Worm (Caenorhabditis elegans) whole organism, young adult: ENCODE results near the gene ptr-25.
A peak's percentile ranks its signal among the peaks of the same experiment; 100 is the strongest.

Experiments
- D2030.7 ChIP-seq: fragments of 200-800 bp; sonication (Bioruptor generic); IDR thresholded peaks from 2 replicates; pipeline ENCODE4 v1.3.6; 2022; ENCODE audit warnings: missing genetic modification reagents, missing genetic modification characterization, missing compliant biosample characterization
- F22D6.2 ChIP-seq: sonication (generic microtip); optimal IDR thresholded peaks from 2 replicates; lab custom pipeline; 2016; ENCODE audit warnings: mild to moderate bottlenecking, missing genetic modification characterization, missing compliant biosample characterization
- F37B4.10 ChIP-seq: fragments of 200-800 bp; sonication (Bioruptor generic); IDR thresholded peaks from 2 replicates; pipeline ENCODE4 v1.3.6; 2022; ENCODE audit warnings: missing genetic modification characterization, missing compliant biosample characterization
- F49E8.2 ChIP-seq: sonication (generic microtip); optimal IDR thresholded peaks from 3 replicates; lab custom pipeline; 2017; ENCODE audit warnings: missing genetic modification characterization, mild to moderate bottlenecking, missing compliant biosample characterization, antibody characterized with exemption, moderate library complexity; ENCODE audit not compliant: insufficient read depth
- K11D2.4 ChIP-seq: fragments of 200-800 bp; sonication (Bioruptor generic); IDR thresholded peaks from 2 replicates; pipeline ENCODE4 v1.3.6; 2022; ENCODE audit warnings: missing genetic modification reagents, missing genetic modification characterization, missing compliant biosample characterization
- T07F8.4 ChIP-seq: sonication (generic microtip); optimal IDR thresholded peaks from 2 replicates; lab custom pipeline; 2016; ENCODE audit warnings: mild to moderate bottlenecking, missing genetic modification characterization, moderate library complexity, missing compliant biosample characterization
- Y53F4B.3 ChIP-seq: fragments of 200-800 bp; sonication (Bioruptor generic); IDR thresholded peaks from 2 replicates; pipeline ENCODE4 v1.3.6; 2022; ENCODE audit warnings: missing genetic modification reagents, missing genetic modification characterization, missing compliant biosample characterization
- Y53G8AR.9 ChIP-seq: fragments of 200-800 bp; sonication (Bioruptor generic); conservative IDR thresholded peaks from 2 replicates; pipeline ENCODE4 v1.3.6; 2022; ENCODE audit warnings: missing genetic modification reagents, missing genetic modification characterization, missing compliant biosample characterization
- Y79H2A.3 ChIP-seq: fragments of 200-800 bp; sonication (Bioruptor generic); conservative IDR thresholded peaks from 2 replicates; pipeline ENCODE4 v1.3.6; 2022; ENCODE audit warnings: missing genetic modification reagents, missing genetic modification characterization, missing compliant biosample characterization
- ZK185.1 ChIP-seq: sonication (generic microtip); optimal IDR thresholded peaks from 2 replicates; lab custom pipeline; 2016; ENCODE audit warnings: mild to moderate bottlenecking, missing genetic modification characterization, missing compliant biosample characterization; ENCODE audit not compliant: poor library complexity, severe bottlenecking
- akir-1 ChIP-seq: fragments of 200-800 bp; sonication (Bioruptor generic); optimal IDR thresholded peaks from 2 replicates; lab custom pipeline; 2018; ENCODE audit warnings: mild to moderate bottlenecking, missing genetic modification characterization, moderate library complexity, missing compliant biosample characterization
- ama-1 ChIP-seq, 3 experiments: fragments of 150-350 bp in 1 of 3; sonication (generic microtip) in 2 of 3; optimal IDR thresholded peaks; 2 replicates each; lab custom pipeline; 2014 to 2018; ENCODE audit warnings: missing biosample characterization in 2 of 3, missing genetic modification characterization in 2 of 3, missing genetic modification reagents in 2 of 3
- attf-6 ChIP-seq: fragments of 200-800 bp; sonication (Bioruptor generic); IDR thresholded peaks from 2 replicates; pipeline ENCODE4 v1.3.6; 2022; ENCODE audit warnings: missing genetic modification reagents, missing genetic modification characterization, missing compliant biosample characterization
- ccch-3 ChIP-seq: fragments of 200-800 bp; sonication (Bioruptor generic); optimal IDR thresholded peaks from 2 replicates; lab custom pipeline; 2018; ENCODE audit warnings: mild to moderate bottlenecking, missing genetic modification characterization, missing compliant biosample characterization
- cebp-1 ChIP-seq, 2 experiments: fragments of 200-800 bp in 1 of 2; sonication (Bioruptor generic) in 1 of 2; sonication (generic microtip) in 1 of 2; IDR thresholded peaks in 1 of 2; optimal IDR thresholded peaks in 1 of 2; 2 replicates each; pipeline versions ENCODE4 v1.3.6 to Lab custom; 2017 to 2022; ENCODE audit warnings: missing compliant biosample characterization in 2 of 2, missing genetic modification characterization in 2 of 2, mild to moderate bottlenecking in 1 of 2, missing genetic modification reagents in 1 of 2, moderate library complexity in 1 of 2
- ceh-27 ChIP-seq: fragments of 200-800 bp; sonication (Bioruptor generic); optimal IDR thresholded peaks from 2 replicates; lab custom pipeline; 2018; ENCODE audit warnings: mild to moderate bottlenecking, missing genetic modification characterization, moderate library complexity, missing compliant biosample characterization
- ceh-40 ChIP-seq: fragments of 200-800 bp; sonication (Bioruptor generic); IDR thresholded peaks from 2 replicates; pipeline ENCODE4 v1.3.6; 2022; ENCODE audit warnings: missing genetic modification characterization, missing compliant biosample characterization
- ceh-91 ChIP-seq: fragments of 200-800 bp; sonication (Bioruptor generic); IDR thresholded peaks from 2 replicates; pipeline ENCODE4 v1.3.6; 2022; ENCODE audit warnings: missing genetic modification reagents, missing genetic modification characterization, missing compliant biosample characterization
- chd-7 ChIP-seq: sonication (generic microtip); optimal IDR thresholded peaks from 2 replicates; lab custom pipeline; 2016; ENCODE audit warnings: mild to moderate bottlenecking, missing genetic modification characterization, moderate library complexity, missing compliant biosample characterization
- die-1 ChIP-seq: sonication (generic microtip); optimal IDR thresholded peaks from 2 replicates; lab custom pipeline; 2016; ENCODE audit warnings: missing genotype, mild to moderate bottlenecking, missing genetic modification characterization, missing compliant biosample characterization
- dpl-1 ChIP-seq: fragments of 150-350 bp; optimal IDR thresholded peaks from 2 replicates; lab custom pipeline; 2014; ENCODE audit warnings: missing biosample characterization, missing genetic modification reagents, missing genetic modification characterization
- efl-1 ChIP-seq: fragments of 150-350 bp; optimal IDR thresholded peaks from 2 replicates; lab custom pipeline; 2014; ENCODE audit warnings: missing biosample characterization, missing genetic modification reagents, missing genetic modification characterization
- egl-18 ChIP-seq: fragments of 200-800 bp; sonication (Bioruptor generic); IDR thresholded peaks from 2 replicates; pipeline ENCODE4 v1.3.6; 2022; ENCODE audit warnings: missing genetic modification reagents, missing genetic modification characterization, missing compliant biosample characterization
- egl-44 ChIP-seq: fragments of 200-800 bp; sonication (Bioruptor generic); IDR thresholded peaks from 2 replicates; pipeline ENCODE4 v1.3.6; 2022; ENCODE audit warnings: missing genetic modification reagents, missing genetic modification characterization, missing compliant biosample characterization
- him-1 ChIP-seq: sonication (generic microtip); optimal IDR thresholded peaks from 2 replicates; lab custom pipeline; 2016; ENCODE audit warnings: missing genotype, missing genetic modification reagents, missing genetic modification characterization, missing compliant biosample characterization
- hmg-1.2 ChIP-seq: fragments of 200-800 bp; sonication (Bioruptor generic); IDR thresholded peaks from 2 replicates; pipeline ENCODE4 v1.3.6; 2022; ENCODE audit warnings: missing genetic modification reagents, missing genetic modification characterization, missing compliant biosample characterization
- hsf-1 ChIP-seq: fragments of 200-800 bp; sonication (Bioruptor generic); IDR thresholded peaks from 2 replicates; pipeline ENCODE4 v1.3.6; 2022; ENCODE audit warnings: missing genetic modification reagents, missing genetic modification characterization, missing compliant biosample characterization
- lag-1 ChIP-seq: fragments of 200-800 bp; sonication (Bioruptor generic); IDR thresholded peaks from 2 replicates; pipeline ENCODE4 v1.3.6; 2022; ENCODE audit warnings: missing genetic modification reagents, missing genetic modification characterization, missing compliant biosample characterization
- let-526 ChIP-seq: fragments of 200-800 bp; sonication (Bioruptor generic); IDR thresholded peaks from 2 replicates; pipeline ENCODE4 v1.3.6; 2022; ENCODE audit warnings: missing genetic modification reagents, missing genetic modification characterization, missing compliant biosample characterization
- lin-35 ChIP-seq, 3 experiments: fragments of 150-350 bp in 2 of 3; sonication (generic microtip) in 1 of 3; optimal IDR thresholded peaks; 2 replicates each; lab custom pipeline; 2014 to 2018; ENCODE audit warnings: missing biosample characterization in 3 of 3, missing genetic modification characterization in 3 of 3, missing genetic modification reagents in 3 of 3
- mel-28 ChIP-seq: sonication (generic microtip); optimal IDR thresholded peaks from 2 replicates; lab custom pipeline; 2016; ENCODE audit warnings: borderline replicate concordance, mild to moderate bottlenecking, missing genetic modification characterization, missing compliant biosample characterization
- mxl-1 ChIP-seq: sonication (generic microtip); optimal IDR thresholded peaks from 2 replicates; lab custom pipeline; 2016; ENCODE audit warnings: missing genetic modification characterization, missing compliant biosample characterization
- nfya-2 ChIP-seq: fragments of 200-800 bp; sonication (Bioruptor generic); IDR thresholded peaks from 2 replicates; pipeline ENCODE4 v1.3.6; 2022; ENCODE audit warnings: missing genetic modification reagents, missing genetic modification characterization, missing compliant biosample characterization
- nfyb-1 ChIP-seq: fragments of 200-800 bp; sonication (Bioruptor generic); IDR thresholded peaks from 2 replicates; pipeline ENCODE4 v1.3.6; 2022; ENCODE audit warnings: missing genetic modification reagents, missing genetic modification characterization, missing compliant biosample characterization
- pha-4 ChIP-seq: fragments of 150-350 bp; sonication (generic microtip); optimal IDR thresholded peaks from 2 replicates; lab custom pipeline; 2014; ENCODE audit warnings: missing biosample characterization, missing genetic modification reagents, missing genetic modification characterization
- rcor-1 ChIP-seq: fragments of 200-800 bp; sonication (Bioruptor generic); IDR thresholded peaks from 2 replicates; pipeline ENCODE4 v1.3.6; 2022; ENCODE audit warnings: missing genetic modification reagents, missing genetic modification characterization, missing compliant biosample characterization
- rec-8 ChIP-seq, 2 experiments: sonication (generic microtip); optimal IDR thresholded peaks; 2 replicates each; lab custom pipeline; 2016; ENCODE audit warnings: mild to moderate bottlenecking in 2 of 2, missing genetic modification characterization in 2 of 2, missing genetic modification reagents in 2 of 2, missing genotype in 2 of 2, missing biosample characterization in 1 of 2, missing compliant biosample characterization in 1 of 2, moderate library complexity in 1 of 2
- rpc-1 ChIP-seq, 2 experiments: fragments of 150-350 bp in 1 of 2; sonication (generic microtip) in 1 of 2; optimal IDR thresholded peaks; 2 replicates each; lab custom pipeline; 2014 to 2018; ENCODE audit warnings: missing biosample characterization in 1 of 2, missing genetic modification characterization in 1 of 2, missing genetic modification reagents in 1 of 2, missing genotype in 1 of 2
- snpc-1.1 ChIP-seq: sonication (generic microtip); optimal IDR thresholded peaks from 2 replicates; lab custom pipeline; 2017; ENCODE audit warnings: missing genetic modification characterization, mild to moderate bottlenecking, missing compliant biosample characterization, antibody characterized with exemption, moderate library complexity, missing genotype, missing genetic modification reagents; ENCODE audit not compliant: insufficient read depth
- sptf-2 ChIP-seq: fragments of 200-800 bp; sonication (Bioruptor generic); optimal IDR thresholded peaks from 2 replicates; lab custom pipeline; 2018; ENCODE audit warnings: mild to moderate bottlenecking, missing genetic modification characterization, missing compliant biosample characterization
- tbx-9 ChIP-seq: sonication (generic microtip); optimal IDR thresholded peaks from 2 replicates; lab custom pipeline; 2016; ENCODE audit warnings: borderline replicate concordance, missing genetic modification characterization, inconsistent platforms, missing compliant biosample characterization
- tlf-1 ChIP-seq: fragments of 200-800 bp; sonication (Bioruptor generic); optimal IDR thresholded peaks from 2 replicates; lab custom pipeline; 2018; ENCODE audit warnings: mild to moderate bottlenecking, missing genetic modification characterization, missing compliant biosample characterization
- xnd-1 ChIP-seq: sonication (generic microtip); optimal IDR thresholded peaks from 2 replicates; lab custom pipeline; 2016; ENCODE audit warnings: missing genotype, missing genetic modification reagents, missing genetic modification characterization, missing compliant biosample characterization
- zim-3 ChIP-seq: sonication (generic microtip); optimal IDR thresholded peaks from 2 replicates; lab custom pipeline; 2017; ENCODE audit warnings: mild to moderate bottlenecking, missing genetic modification characterization, moderate library complexity, missing compliant biosample characterization
- ztf-25 ChIP-seq: fragments of 200-800 bp; sonication (Bioruptor generic); IDR thresholded peaks from 2 replicates; pipeline ENCODE4 v1.3.6; 2022; ENCODE audit warnings: missing genetic modification reagents, missing genetic modification characterization, missing compliant biosample characterization

ptr-25 gene

ce11 chrIII:10505943-10506698 lies 18.2 kb downstream of the ptr-25 start (continued):
- TF ChIP-seq akir-1 (GFP tag; lab: Kevin White, UChicago) (no peak), ztf-25 (peak; percentile 55; the same call in 1 of the 2 replicates), hsf-1 (peak; percentile 95), T07F8.4 (tag; lab: Kevin White, UChicago) (no peak), zim-3 (tag; lab: Kevin White, UChicago) (no peak), tbx-9 (no peak), Y53F4B.3 (no peak; the same call in 1 of the 2 replicates), rcor-1 (GFP tag; lab: Robert Waterston, UW) (peak; percentile 69), pha-4 (no peak), ceh-27 (GFP tag; lab: Kevin White, UChicago) (no peak), egl-18 (GFP tag; lab: Robert Waterston, UW) (no peak), ccch-3 (GFP tag; lab: Kevin White, UChicago) (no peak), rpc-1 (optimal IDR thresholded peaks at IDR 0.05; lab: Kevin White, UChicago) (peak; percentile 12), rpc-1 (tag; optimal IDR thresholded peaks at IDR 0.05; lab: Kevin White, UChicago) (no peak), sptf-2 (GFP tag; lab: Kevin White, UChicago) (peak; percentile 52), tlf-1 (GFP tag; lab: Kevin White, UChicago) (peak; percentile 87), cebp-1 (GFP tag; IDR thresholded peaks at IDR 0.05; lab: Robert Waterston, UW) (no peak), cebp-1 (tag; optimal IDR thresholded peaks at IDR 0.05; lab: Kevin White, UChicago) (peak; percentile 76), ceh-91 (GFP tag; lab: Robert Waterston, UW) (peak; percentile 50; the same call in 1 of the 2 replicates), die-1 (peak; percentile 22), K11D2.4 (no peak), mel-28 (tag; lab: Kevin White, UChicago) (no peak), ceh-40 (GFP tag; lab: Robert Waterston, UW) (peak; percentile 47; the same call in 1 of the 2 replicates), nfya-2 (GFP tag; lab: Robert Waterston, UW) (0 out of 2 replicates have a peak, but pooled peaks have one; percentile 30), F37B4.10 (GFP tag; lab: Robert Waterston, UW) (0 out of 2 replicates have a peak, but pooled peaks have one; percentile 6), ama-1 (optimal IDR thresholded peaks at IDR 0.05; lab: Kevin White, UChicago) (peak; percentile 55), ama-1 (GFP tag; optimal IDR thresholded peaks at IDR 0.05; lab: Kevin White, UChicago) (peak in 1 of 2 experiments; percentile 91), rec-8 (tag; optimal IDR thresholded peaks at IDR 0.05; lab: Kevin White, UChicago) (no peak), dpl-1 (GFP tag; lab: Kevin White, UChicago) (peak; percentile 9), lag-1 (GFP tag; lab: Robert Waterston, UW) (no peak), F49E8.2 (peak; percentile 92), chd-7 (no peak), xnd-1 (no peak), mxl-1 (tag; lab: Kevin White, UChicago) (no peak), hmg-1.2 (GFP tag; lab: Robert Waterston, UW) (peak; percentile 46), egl-44 (GFP tag; lab: Robert Waterston, UW) (peak; percentile 13), D2030.7 (GFP tag; lab: Robert Waterston, UW) (peak; percentile 88), ZK185.1 (tag; lab: Kevin White, UChicago) (no peak), nfyb-1 (GFP tag; lab: Robert Waterston, UW) (no peak), lin-35 (GFP tag; optimal IDR thresholded peaks at IDR 0.05; lab: Kevin White, UChicago) (no peak), him-1 (tag; lab: Kevin White, UChicago) (no peak), Y53G8AR.9 (peak; percentile 93), attf-6 (GFP tag; lab: Robert Waterston, UW) (no peak; the same call in none of the 2 replicates), Y79H2A.3 (GFP tag; lab: Robert Waterston, UW) (peak; percentile 90), F22D6.2 (tag; lab: Kevin White, UChicago) (no peak), snpc-1.1 (peak; percentile 45), let-526 (GFP tag; lab: Robert Waterston, UW) (no peak), efl-1 (GFP tag; lab: Kevin White, UChicago) (peak; percentile 20)
